Fruit fly (Drosophila melanogaster) S2 (cell line): ENCODE data around the gene Nrg.

Experiments
- CG8478 ChIP-seq: fragments of >200 bp; optimal IDR thresholded peaks from 2 replicates; lab custom pipeline; 2018
- CTCF ChIP-seq, 2 experiments: fragments of >200 bp; optimal IDR thresholded peaks; 2 replicates each; lab custom pipeline; 2018

DNA sequence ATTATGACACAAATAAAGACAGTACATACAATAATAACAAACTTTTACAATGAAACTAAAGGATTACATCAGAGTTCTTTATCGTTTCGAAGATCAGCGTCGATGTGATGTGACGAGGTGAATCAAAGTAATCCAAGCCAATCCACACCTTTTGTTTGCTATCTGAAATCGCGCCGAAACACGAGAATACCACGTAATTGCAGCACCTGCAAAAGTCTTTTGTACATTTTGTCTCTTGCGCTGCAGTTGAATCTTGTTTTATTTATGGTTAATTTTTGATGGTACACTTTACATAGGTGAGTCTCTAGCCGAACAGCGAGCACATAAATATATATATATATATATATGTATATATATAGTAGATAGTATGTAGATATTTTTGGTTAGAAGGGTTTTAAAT is 32.4 kb upstream of the Nrg start:
- no peak for TF ChIP-seq CG8478
- TF ChIP-seq CTCF (optimal IDR thresholded peaks at IDR 0.05; lab: Kevin White, UChicago): no peak
